Worm (Caenorhabditis elegans): Measurements from ENCODE around the gene tars-1.

Gene tars-1

DNA sequence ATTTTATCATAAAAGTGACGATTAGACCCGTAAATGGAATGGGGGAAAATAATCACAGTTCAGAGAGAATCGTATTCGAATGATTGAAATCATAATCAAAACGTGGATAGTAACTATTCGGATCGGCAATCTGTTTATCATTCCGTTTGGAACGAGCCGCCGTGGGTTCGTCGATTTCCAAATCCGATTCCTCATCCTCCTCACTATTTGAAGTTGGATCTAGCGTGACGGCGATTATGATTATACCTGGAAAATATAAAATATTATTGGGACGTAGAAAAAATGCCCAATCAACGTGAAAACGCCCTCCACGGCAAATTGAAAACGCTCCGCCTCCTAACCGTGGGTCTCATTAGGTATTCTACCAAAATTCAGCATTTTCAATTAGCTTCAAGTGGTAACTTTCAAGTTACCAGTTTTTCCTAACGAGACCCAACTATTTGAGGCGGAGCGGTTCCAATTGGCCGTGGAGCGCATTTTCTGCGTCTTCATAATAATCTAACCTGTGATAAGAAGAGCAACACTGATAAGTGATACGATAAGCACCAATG, 35.8 kb upstream of the tars-1 start (continued):
- TF ChIP-seq nhr-71 (tag; optimal IDR thresholded peaks at IDR 0.05), result peak; percentile 58
- TF ChIP-seq ceh-88 (GFP tag; IDR thresholded peaks at IDR 0.05), result no peak
- TF ChIP-seq fkh-4 (tag; optimal IDR thresholded peaks at IDR 0.05; ENCODE audit: borderline replicate concordance), result no peak
- TF ChIP-seq pqm-1 (tag; optimal IDR thresholded peaks at IDR 0.05), result no peak
- no peak for TF ChIP-seq ets-5 (GFP tag; IDR thresholded peaks at IDR 0.05)
- TF ChIP-seq skn-1 (tag; optimal IDR thresholded peaks at IDR 0.05), result no peak
- no peak for TF ChIP-seq ceh-90 (tag; optimal IDR thresholded peaks at IDR 0.05)
- TF ChIP-seq nhr-47 (tag; optimal IDR thresholded peaks at IDR 0.05), result peak; percentile 26
- TF ChIP-seq alr-1 (tag; optimal IDR thresholded peaks at IDR 0.05; ENCODE audit: borderline replicate concordance), result no peak
- no peak for TF ChIP-seq efl-1 (optimal IDR thresholded peaks at IDR 0.05)
- peak in 1 of 2 experiments; percentile 88 for TF ChIP-seq efl-1 (GFP tag; optimal IDR thresholded peaks at IDR 0.05 in 1 of 2)
- TF ChIP-seq tbx-2 (tag; optimal IDR thresholded peaks at IDR 0.05), result no peak
- no peak for TF ChIP-seq jun-1 (tag; optimal IDR thresholded peaks at IDR 0.05)
- no peak for TF ChIP-seq sox-4 (tag; optimal IDR thresholded peaks at IDR 0.05)
- TF ChIP-seq nhr-11 (tag; optimal IDR thresholded peaks at IDR 0.05), result no peak
- TF ChIP-seq nhr-19 (GFP tag; conservative IDR thresholded peaks at IDR 0.05), result no peak; the same call in 1 of the 2 replicates
- peak; percentile 65 for TF ChIP-seq aly-2 (tag; optimal IDR thresholded peaks at IDR 0.05)
- no peak for TF ChIP-seq blmp-1 (tag; optimal IDR thresholded peaks at IDR 0.05)
- TF ChIP-seq unc-98 (GFP tag; IDR thresholded peaks at IDR 0.05), result no peak
- TF ChIP-seq nhr-90 (tag; optimal IDR thresholded peaks at IDR 0.05; ENCODE audit: poor library complexity), result peak; percentile 65

DNA sequence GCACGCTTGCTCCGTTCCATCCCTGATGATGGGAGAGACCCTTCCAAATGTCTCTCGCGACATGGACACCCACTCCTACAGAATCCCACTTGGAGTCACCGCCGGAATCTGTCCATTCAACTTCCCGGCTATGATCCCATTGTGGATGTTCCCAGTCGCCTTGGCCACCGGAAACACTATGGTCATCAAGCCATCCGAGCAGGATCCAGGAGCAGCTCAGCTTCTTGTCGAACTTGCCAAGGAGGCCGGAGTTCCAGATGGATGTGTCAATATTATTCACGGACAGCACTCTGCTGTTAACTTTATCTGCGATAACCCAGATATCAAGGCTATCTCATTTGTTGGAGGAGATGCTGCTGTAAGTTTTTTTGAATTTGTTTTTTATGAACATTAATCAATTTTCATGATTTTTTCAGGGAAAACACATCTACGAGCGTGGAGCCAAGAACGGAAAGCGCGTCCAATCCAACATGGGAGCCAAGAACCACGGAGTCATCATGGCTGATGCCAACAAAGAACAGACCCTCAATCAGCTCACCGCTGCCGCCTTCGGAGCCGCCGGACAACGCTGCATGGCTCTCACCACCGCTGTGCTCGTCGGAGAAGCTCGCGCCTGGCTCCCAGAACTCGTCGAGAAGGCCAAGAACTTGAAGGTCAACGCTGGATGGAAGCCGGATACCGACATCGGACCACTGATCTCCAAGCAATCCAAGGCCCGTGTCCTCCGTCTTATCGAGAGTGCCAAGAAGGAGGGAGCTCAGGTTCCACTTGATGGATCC, 34.5 kb upstream of the tars-1 start:
- TF ChIP-seq unc-98 (GFP tag; IDR thresholded peaks at IDR 0.05) (no peak), nhr-90 (tag; optimal IDR thresholded peaks at IDR 0.05; ENCODE audit: poor library complexity) (no peak), nhr-12 (tag; optimal IDR thresholded peaks at IDR 0.05) (no peak), nhr-47 (tag; optimal IDR thresholded peaks at IDR 0.05) (no peak), ztf-11 (tag; optimal IDR thresholded peaks at IDR 0.05) (no peak), hlh-4 (tag; optimal IDR thresholded peaks at IDR 0.05) (no peak), lin-35 (GFP tag; optimal IDR thresholded peaks at IDR 0.05) (no peak), ceh-63 (GFP tag; optimal IDR thresholded peaks at IDR 0.05) (no peak), unc-30 (tag; optimal IDR thresholded peaks at IDR 0.05) (no peak), pax-3 (tag; optimal IDR thresholded peaks at IDR 0.05) (no peak)

DNA sequence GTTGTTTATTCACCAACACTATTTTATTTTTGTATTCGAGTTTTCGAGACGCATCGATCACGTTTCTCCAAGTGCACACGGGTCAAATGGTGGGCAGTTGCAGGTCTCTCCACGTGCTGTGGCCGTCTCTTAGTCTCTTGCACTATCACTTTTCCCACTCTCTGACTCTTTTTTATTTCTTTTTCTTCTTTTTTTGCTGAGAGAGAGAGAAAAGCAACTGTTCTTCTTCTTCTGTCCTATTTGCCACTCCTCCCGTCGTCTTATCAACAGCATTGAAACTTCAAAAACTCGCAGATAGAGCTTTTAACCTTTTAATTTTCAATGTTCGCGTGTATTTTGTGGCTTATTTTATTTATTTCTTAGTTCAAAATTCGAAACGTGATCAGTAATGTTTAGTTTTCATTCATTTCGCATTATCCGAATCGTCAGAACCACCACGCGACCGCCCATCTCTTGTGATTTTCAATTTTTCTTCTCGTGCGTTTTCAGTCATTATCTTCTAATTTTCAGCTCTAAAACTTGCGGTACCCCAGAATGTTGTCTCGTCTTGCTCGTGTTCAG, 33.2 kb upstream of the tars-1 start, which contains the start of gene alh-8:
Gene alh-8 (plus strand): TSS at position 511 of the 561 bp plus-strand sequence.
- TF ChIP-seq ceh-88 (GFP tag; IDR thresholded peaks at IDR 0.05) (no peak), lin-35 (GFP tag; optimal IDR thresholded peaks at IDR 0.05) (peak; percentile 38 to 68), elt-2 (tag; optimal IDR thresholded peaks at IDR 0.05) (peak; percentile 55), swsn-7 (tag; optimal IDR thresholded peaks at IDR 0.05) (peak; percentile 28), mep-1 (tag; optimal IDR thresholded peaks at IDR 0.05) (peak; percentile 13), hlh-4 (tag; optimal IDR thresholded peaks at IDR 0.05) (no peak), pqm-1 (tag; optimal IDR thresholded peaks at IDR 0.05) (no peak), nhr-90 (tag; optimal IDR thresholded peaks at IDR 0.05; ENCODE audit: poor library complexity) (peak; percentile 46), nhr-12 (tag; optimal IDR thresholded peaks at IDR 0.05) (no peak), C04F5.9 (tag; optimal IDR thresholded peaks at IDR 0.05) (no peak), snu-23 (GFP tag; optimal IDR thresholded peaks at IDR 0.05) (peak; percentile 86), fos-1 (tag; optimal IDR thresholded peaks at IDR 0.05) (peak; percentile 20), nhr-47 (tag; optimal IDR thresholded peaks at IDR 0.05) (peak; percentile 24), lir-3 (tag; optimal IDR thresholded peaks at IDR 0.05; ENCODE audit: poor library complexity) (peak; percentile 16), sptf-1 (tag; optimal IDR thresholded peaks at IDR 0.05) (no peak), aha-1 (tag; optimal IDR thresholded peaks at IDR 0.05) (no peak), rnt-1 (tag; optimal IDR thresholded peaks at IDR 0.05) (peak; percentile 78), hlh-17 (GFP tag; optimal IDR thresholded peaks at IDR 0.05; ENCODE audit: borderline replicate concordance) (no peak), lsy-2 (tag; optimal IDR thresholded peaks at IDR 0.05) (peak; percentile 45 to 72), nhr-19 (GFP tag; conservative IDR thresholded peaks at IDR 0.05) (peak; percentile 70), snpc-4 (tag; optimal IDR thresholded peaks at IDR 0.05) (peak; percentile 32), lin-39 (tag; optimal IDR thresholded peaks at IDR 0.05) (no peak), irx-1 (tag; optimal IDR thresholded peaks at IDR 0.05) (no peak), lin-14 (GFP tag; optimal IDR thresholded peaks at IDR 0.05) (peak; percentile 86), tbx-2 (tag; optimal IDR thresholded peaks at IDR 0.05) (peak; percentile 47), ces-1 (GFP tag; optimal IDR thresholded peaks at IDR 0.05) (no peak), nhr-85 (tag) (peak; percentile 64), unc-130 (tag; optimal IDR thresholded peaks at IDR 0.05) (peak; percentile 46)
